Worm (Caenorhabditis elegans) whole organism, late embryonic: ENCODE results near the gene ZK686.1.

Experiments used
- C08G9.2 ChIP-seq: sonication (generic microtip); optimal IDR thresholded peaks from 2 replicates; lab custom pipeline; 2016; ENCODE audit warnings: mild to moderate bottlenecking, missing genetic modification characterization, moderate library complexity, missing compliant biosample characterization
- F13H6.1 ChIP-seq: sonication (generic microtip); optimal IDR thresholded peaks from 2 replicates; lab custom pipeline; 2016; ENCODE audit warnings: missing genetic modification characterization, missing compliant biosample characterization
- K09A11.1 ChIP-seq: sonication (generic microtip); optimal IDR thresholded peaks from 2 replicates; lab custom pipeline; 2017; ENCODE audit warnings: antibody characterized with exemption, mild to moderate bottlenecking, missing genetic modification characterization, missing compliant biosample characterization; ENCODE audit not compliant: insufficient read depth
- T23F11.4 ChIP-seq: fragments of 200-800 bp; sonication (Bioruptor generic); optimal IDR thresholded peaks from 2 replicates; lab custom pipeline; 2018; ENCODE audit warnings: mild to moderate bottlenecking, missing genetic modification characterization, missing compliant biosample characterization
- ceh-19 ChIP-seq: fragments of 200-800 bp; sonication (Bioruptor generic); optimal IDR thresholded peaks from 2 replicates; lab custom pipeline; 2018; ENCODE audit warnings: mild to moderate bottlenecking, missing genetic modification characterization, missing compliant biosample characterization
- ceh-30 ChIP-seq: fragments of 150-350 bp; optimal IDR thresholded peaks from 2 replicates; lab custom pipeline; 2014; ENCODE audit warnings: missing biosample characterization, missing genetic modification characterization
- ceh-34 ChIP-seq: sonication (generic microtip); optimal IDR thresholded peaks from 2 replicates; lab custom pipeline; 2016; ENCODE audit warnings: mild to moderate bottlenecking, missing genetic modification characterization, missing compliant biosample characterization
- ceh-48 ChIP-seq: sonication (generic microtip); optimal IDR thresholded peaks from 2 replicates; lab custom pipeline; 2016; ENCODE audit warnings: missing genetic modification characterization, inconsistent platforms, missing compliant biosample characterization
- ceh-9 ChIP-seq: sonication (generic microtip); optimal IDR thresholded peaks from 2 replicates; lab custom pipeline; 2016; ENCODE audit warnings: mild to moderate bottlenecking, missing genetic modification characterization, inconsistent platforms, missing compliant biosample characterization
- elt-4 ChIP-seq: sonication (generic microtip); optimal IDR thresholded peaks from 2 replicates; lab custom pipeline; 2016; ENCODE audit warnings: missing genetic modification characterization, missing compliant biosample characterization
- ets-4 ChIP-seq: sonication (generic microtip); optimal IDR thresholded peaks from 2 replicates; lab custom pipeline; 2016; ENCODE audit warnings: missing genetic modification characterization, missing compliant biosample characterization
- eyg-1 ChIP-seq: sonication (generic microtip); optimal IDR thresholded peaks from 2 replicates; lab custom pipeline; 2016; ENCODE audit warnings: missing genotype, missing genetic modification characterization, missing compliant biosample characterization
- fkh-10 ChIP-seq: fragments of 150-350 bp; optimal IDR thresholded peaks from 2 replicates; lab custom pipeline; 2014; ENCODE audit warnings: missing biosample characterization, missing genetic modification reagents, missing genetic modification characterization
- gmeb-2 ChIP-seq: sonication (generic microtip); optimal IDR thresholded peaks from 2 replicates; lab custom pipeline; 2016; ENCODE audit warnings: missing genetic modification characterization, inconsistent platforms, missing compliant biosample characterization
- hlh-13 ChIP-seq: fragments of 200-800 bp; sonication (Bioruptor generic); optimal IDR thresholded peaks from 2 replicates; lab custom pipeline; 2018; ENCODE audit warnings: mild to moderate bottlenecking, missing genetic modification characterization, missing compliant biosample characterization
- hlh-15 ChIP-seq: sonication (generic microtip); optimal IDR thresholded peaks from 2 replicates; lab custom pipeline; 2016; ENCODE audit warnings: missing genetic modification characterization, missing compliant biosample characterization
- hlh-8 ChIP-seq: sonication (generic microtip); optimal IDR thresholded peaks from 2 replicates; lab custom pipeline; 2016; ENCODE audit warnings: missing genotype, missing genetic modification characterization, missing compliant biosample characterization
- lim-6 ChIP-seq: sonication (generic microtip); optimal IDR thresholded peaks from 2 replicates; lab custom pipeline; 2016; ENCODE audit warnings: missing genetic modification characterization, missing compliant biosample characterization
- madf-2 ChIP-seq: sonication (generic microtip); optimal IDR thresholded peaks from 2 replicates; lab custom pipeline; 2017; ENCODE audit warnings: missing genetic modification characterization, missing compliant biosample characterization
- mec-3 ChIP-seq: sonication (generic microtip); optimal IDR thresholded peaks from 2 replicates; lab custom pipeline; 2016; ENCODE audit warnings: borderline replicate concordance, missing genetic modification characterization, missing compliant biosample characterization
- pag-3 ChIP-seq: sonication (generic microtip); optimal IDR thresholded peaks from 2 replicates; lab custom pipeline; 2016; ENCODE audit warnings: missing compliant biosample characterization, missing genetic modification characterization, borderline replicate concordance
- pax-1 ChIP-seq: fragments of 150-350 bp; optimal IDR thresholded peaks from 2 replicates; lab custom pipeline; 2014; ENCODE audit warnings: missing biosample characterization, missing genetic modification characterization
- pha-2 ChIP-seq: sonication (generic microtip); optimal IDR thresholded peaks from 2 replicates; lab custom pipeline; 2017; ENCODE audit warnings: mild to moderate bottlenecking, missing genetic modification characterization, missing compliant biosample characterization
- pha-4 ChIP-seq: fragments of 150-350 bp; optimal IDR thresholded peaks from 2 replicates; lab custom pipeline; 2018; ENCODE audit warnings: missing biosample characterization, missing genetic modification reagents, missing genetic modification characterization
- rnt-1 ChIP-seq: sonication (generic microtip); optimal IDR thresholded peaks from 2 replicates; lab custom pipeline; 2016; ENCODE audit warnings: missing genetic modification characterization, missing compliant biosample characterization
- sox-2 ChIP-seq: fragments of 200-800 bp; sonication (Bioruptor generic); IDR thresholded peaks from 2 replicates; pipeline ENCODE4 v1.3.6; 2022; ENCODE audit warnings: missing genetic modification reagents, missing genetic modification characterization, missing compliant biosample characterization
- sox-4 ChIP-seq: sonication (generic microtip); optimal IDR thresholded peaks from 2 replicates; lab custom pipeline; 2017; ENCODE audit warnings: mild to moderate bottlenecking, missing genetic modification characterization, inconsistent platforms, missing compliant biosample characterization
- tbx-7 ChIP-seq: sonication (generic microtip); optimal IDR thresholded peaks from 2 replicates; lab custom pipeline; 2016; ENCODE audit warnings: missing genotype, missing genetic modification characterization, missing compliant biosample characterization
- unc-3 ChIP-seq, 2 experiments: fragments of 200-800 bp in 1 of 2; sonication (Bioruptor generic) in 1 of 2; sonication (generic microtip) in 1 of 2; conservative IDR thresholded peaks in 1 of 2; optimal IDR thresholded peaks in 1 of 2; 2 replicates each; pipeline versions ENCODE4 v1.3.6 to Lab custom; 2016 to 2022; ENCODE audit warnings: missing compliant biosample characterization in 2 of 2, missing genetic modification characterization in 2 of 2, missing genetic modification reagents in 1 of 2
- unc-86 ChIP-seq: sonication (generic microtip); optimal IDR thresholded peaks from 2 replicates; lab custom pipeline; 2016; ENCODE audit warnings: missing genetic modification characterization, missing compliant biosample characterization
- zip-5 ChIP-seq: sonication (generic microtip); optimal IDR thresholded peaks from 2 replicates; lab custom pipeline; 2016; ENCODE audit warnings: missing genetic modification characterization, missing compliant biosample characterization

Gene ZK686.1

DNA sequence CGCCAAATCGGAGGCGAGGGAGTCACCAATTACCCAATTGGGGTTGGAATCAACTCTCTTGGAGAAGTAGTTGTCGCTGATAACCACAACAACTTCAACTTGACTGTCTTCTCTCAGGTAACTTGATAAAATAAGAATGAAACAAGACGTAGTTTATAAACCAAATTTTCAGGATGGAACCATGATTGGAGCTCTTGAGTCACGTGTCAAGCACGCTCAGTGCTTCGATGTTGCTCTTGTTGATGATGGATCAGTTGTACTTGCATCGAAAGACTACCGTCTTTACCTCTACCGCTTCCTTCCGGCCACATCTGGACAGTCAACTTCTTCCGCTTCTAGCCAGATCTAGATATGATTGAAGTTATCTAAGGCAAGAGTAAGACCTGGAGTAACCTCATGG, 36.9 kb upstream of the ZK686.1 start:
- TF ChIP-seq hlh-13 (GFP tag; lab: Kevin White, UChicago) = no peak
- TF ChIP-seq zip-5 (tag; lab: Kevin White, UChicago) = no peak
- no peak for TF ChIP-seq sox-4
- no peak for TF ChIP-seq rnt-1
- no peak for TF ChIP-seq hlh-15 (tag; lab: Kevin White, UChicago)
- TF ChIP-seq mec-3 (tag; lab: Kevin White, UChicago) = no peak
- no peak for TF ChIP-seq fkh-10 (GFP tag; lab: Kevin White, UChicago)
- no peak for TF ChIP-seq ceh-19 (GFP tag; lab: Kevin White, UChicago)
- TF ChIP-seq pag-3 (tag; lab: Kevin White, UChicago) = no peak
- TF ChIP-seq unc-86 (tag; lab: Kevin White, UChicago) = no peak
- TF ChIP-seq sox-2 (GFP tag; lab: Robert Waterston, UW) = no peak
- TF ChIP-seq lim-6 (tag; lab: Kevin White, UChicago) = no peak
- no peak for TF ChIP-seq tbx-7 (tag; lab: Kevin White, UChicago)
- no peak for TF ChIP-seq K09A11.1
- no peak for TF ChIP-seq gmeb-2 (tag; lab: Kevin White, UChicago)
- no peak for TF ChIP-seq pax-1 (tag; lab: Kevin White, UChicago)

DNA sequence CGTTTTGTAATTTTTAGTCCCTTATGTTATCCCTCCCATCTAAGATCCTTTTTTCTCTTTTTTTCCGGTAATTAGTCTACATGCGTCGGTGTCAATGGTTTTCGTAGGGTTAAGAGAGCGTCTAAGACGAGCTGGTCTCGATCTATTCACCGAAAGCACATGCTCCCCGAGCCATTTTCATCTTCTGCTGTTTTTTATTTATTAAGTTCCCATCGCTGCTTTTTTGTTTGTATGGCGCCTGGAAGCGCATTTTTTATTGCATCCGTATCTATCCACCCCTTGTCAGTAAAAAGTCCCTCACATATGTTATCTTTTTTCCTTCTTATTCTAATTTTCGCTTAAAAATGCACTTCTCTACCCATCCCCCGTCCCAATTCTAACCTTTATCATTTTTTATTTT, 36.1 kb upstream of the ZK686.1 start:
- TF ChIP-seq ceh-34 (tag; lab: Kevin White, UChicago) (no peak), elt-4 (tag; lab: Kevin White, UChicago) (no peak), pha-2 (tag; lab: Kevin White, UChicago) (peak; percentile 25)

- TF ChIP-seq F13H6.1 (tag; lab: Kevin White, UChicago) = no peak
- no peak for TF ChIP-seq elt-4 (tag; lab: Kevin White, UChicago)
- no peak for TF ChIP-seq ceh-9 (tag; lab: Kevin White, UChicago)
- TF ChIP-seq ceh-34 (tag; lab: Kevin White, UChicago) = peak; percentile 19
- TF ChIP-seq tbx-7 (tag; lab: Kevin White, UChicago) = no peak
- TF ChIP-seq, all 69 proteins: peak for 1
Observed at ce11 chrIII:7737646-7738258, 35.2 kb upstream of the ZK686.1 start.

ce11 chrIII:7743183-7743582, 29.8 kb upstream of the ZK686.1 start:
- TF ChIP-seq ceh-34 (tag; lab: Kevin White, UChicago) = no peak
- TF ChIP-seq T23F11.4 (GFP tag; lab: Kevin White, UChicago) = no peak
- no peak for TF ChIP-seq C08G9.2 (tag; lab: Kevin White, UChicago)
- no peak for TF ChIP-seq ceh-30 (tag; lab: Kevin White, UChicago)
- TF ChIP-seq madf-2 = no peak
- TF ChIP-seq mec-3 (tag; lab: Kevin White, UChicago) = no peak
- TF ChIP-seq eyg-1 (tag; lab: Kevin White, UChicago) = no peak
- no peak for TF ChIP-seq hlh-15 (tag; lab: Kevin White, UChicago)
- TF ChIP-seq ceh-48 (tag; lab: Kevin White, UChicago) = no peak
- no peak for TF ChIP-seq pha-4

DNA sequence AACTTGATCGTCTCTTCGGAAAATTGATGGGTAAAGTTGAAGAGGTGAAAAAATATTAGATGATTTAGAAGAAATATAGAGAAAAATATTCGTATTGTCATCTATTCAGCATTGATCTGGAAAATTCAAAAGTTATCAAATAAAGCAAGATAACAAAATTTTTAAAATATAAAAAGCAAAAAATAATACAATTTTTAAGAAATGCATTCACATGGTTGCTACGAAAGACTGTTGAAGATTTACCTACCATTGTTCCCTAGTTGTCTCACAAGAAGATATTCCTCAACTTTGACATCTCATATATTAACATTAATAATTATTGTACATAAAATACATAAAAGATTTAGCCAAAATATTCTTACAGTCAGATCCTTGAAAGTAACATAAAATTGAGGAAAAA, 18.6 kb upstream of the ZK686.1 start, which contains the start of gene cdh-3:
Gene cdh-3 (minus strand): TSS at position 101 of the 400 bp plus-strand sequence.
- TF ChIP-seq T23F11.4 (GFP tag; lab: Kevin White, UChicago) (no peak), unc-3 (GFP tag; conservative IDR thresholded peaks at IDR 0.05; lab: Robert Waterston, UW) (no peak), unc-3 (tag; optimal IDR thresholded peaks at IDR 0.05; lab: Kevin White, UChicago) (no peak), K09A11.1 (no peak), ets-4 (no peak), hlh-8 (tag; lab: Kevin White, UChicago) (no peak), fkh-10 (GFP tag; lab: Kevin White, UChicago) (no peak)
